Fruit fly (Drosophila melanogaster) whole organism, embryonic: Measurements from ENCODE around the gene CG13002.

ENCODE experiments used
- Atf3 ChIP-seq: fragments of 200-800 bp; sonication (Bioruptor generic); optimal IDR thresholded peaks from 3 replicates; lab custom pipeline; 2016; ENCODE audit warnings: missing biosample characterization, missing genetic modification characterization
- Blimp-1 ChIP-seq: fragments of 200-800 bp; sonication (Bioruptor generic); optimal IDR thresholded peaks from 3 replicates; lab custom pipeline; 2018; ENCODE audit warnings: missing biosample characterization, missing genetic modification characterization, mild to moderate bottlenecking, moderate library complexity, missing genetic modification reagents
- BtbVII ChIP-seq: fragments of 200-800 bp; sonication (Bioruptor generic); optimal IDR thresholded peaks from 3 replicates; lab custom pipeline; 2017; ENCODE audit warnings: missing biosample characterization, mild to moderate bottlenecking, missing genetic modification characterization
- Bteb2 ChIP-seq: fragments of 200-800 bp; sonication (Bioruptor generic); optimal IDR thresholded peaks from 2 replicates; lab custom pipeline; 2016; ENCODE audit warnings: missing biosample characterization, missing genetic modification characterization
- CG10366 ChIP-seq: fragments of 200-800 bp; sonication (Bioruptor generic); IDR thresholded peaks from 2 replicates; pipeline ENCODE4 v1.3.6; 2022; ENCODE audit warnings: missing biosample characterization, missing genetic modification characterization
- CG11695 ChIP-seq: fragments of 200-800 bp; sonication (Bioruptor generic); IDR thresholded peaks from 3 replicates; pipeline ENCODE4 v1.3.6; 2022; ENCODE audit warnings: missing biosample characterization, missing genetic modification characterization
- CG11723 ChIP-seq: fragments of 200-800 bp; sonication (Bioruptor generic); optimal IDR thresholded peaks from 2 replicates; lab custom pipeline; 2017; ENCODE audit warnings: missing biosample characterization, mild to moderate bottlenecking, missing genetic modification characterization
- CG13296 ChIP-seq: fragments of 200-800 bp; sonication (Bioruptor generic); optimal IDR thresholded peaks from 3 replicates; lab custom pipeline; 2018; ENCODE audit warnings: missing biosample characterization, mild to moderate bottlenecking, missing genetic modification characterization
- CG13424 ChIP-seq: fragments of 200-800 bp; sonication (Bioruptor generic); optimal IDR thresholded peaks from 2 replicates; lab custom pipeline; 2019; ENCODE audit warnings: missing biosample characterization, mild to moderate bottlenecking, missing genetic modification characterization, moderate library complexity
- CG17361 ChIP-seq: fragments of 200-800 bp; sonication (Bioruptor generic); IDR thresholded peaks from 3 replicates; pipeline ENCODE4 v1.3.6; 2022; ENCODE audit warnings: missing biosample characterization, missing genetic modification characterization
- CG18011 ChIP-seq: fragments of 200-800 bp; sonication (Bioruptor generic); optimal IDR thresholded peaks from 2 replicates; lab custom pipeline; 2017; ENCODE audit warnings: missing biosample characterization, missing genetic modification characterization, mild to moderate bottlenecking, moderate library complexity, missing genotype
- CG18476 ChIP-seq: fragments of 200-800 bp; sonication (Bioruptor generic); optimal IDR thresholded peaks from 2 replicates; lab custom pipeline; 2016; ENCODE audit warnings: missing biosample characterization, mild to moderate bottlenecking, missing genetic modification characterization
- CG30431 ChIP-seq: fragments of 200-800 bp; sonication (Bioruptor generic); optimal IDR thresholded peaks from 2 replicates; lab custom pipeline; 2017; ENCODE audit warnings: missing biosample characterization, missing genetic modification characterization
- CG32772 ChIP-seq: fragments of 200-800 bp; sonication (Bioruptor generic); IDR thresholded peaks from 2 replicates; pipeline ENCODE4 v1.3.6; 2022; ENCODE audit warnings: missing biosample characterization, missing genetic modification characterization
- CG42726 ChIP-seq: fragments of 200-800 bp; sonication (Bioruptor generic); IDR thresholded peaks from 2 replicates; pipeline ENCODE4 v1.3.6; 2022; ENCODE audit warnings: missing biosample characterization, missing genetic modification characterization; ENCODE audit not compliant: partially characterized antibody
- CG6175 ChIP-seq: fragments of 200-800 bp; sonication (Bioruptor generic); IDR thresholded peaks from 3 replicates; pipeline ENCODE4 v1.3.6; 2022; ENCODE audit warnings: missing biosample characterization, missing genetic modification characterization
- CG6683 ChIP-seq: fragments of 200-800 bp; sonication (Bioruptor generic); optimal IDR thresholded peaks from 2 replicates; lab custom pipeline; 2017; ENCODE audit warnings: missing biosample characterization, mild to moderate bottlenecking, missing genetic modification characterization, missing genetic modification reagents
- CG8089 ChIP-seq: fragments of 200-800 bp; sonication (Bioruptor generic); optimal IDR thresholded peaks from 3 replicates; lab custom pipeline; 2016; ENCODE audit warnings: missing biosample characterization, missing genetic modification characterization
- CG9817 ChIP-seq: fragments of 200-800 bp; sonication (Bioruptor generic); optimal IDR thresholded peaks from 2 replicates; lab custom pipeline; 2018; ENCODE audit warnings: missing biosample characterization, mild to moderate bottlenecking, missing genetic modification characterization, moderate library complexity
- CkIIα-i1 ChIP-seq: fragments of 200-800 bp; sonication (Bioruptor generic); IDR thresholded peaks from 2 replicates; pipeline ENCODE4 v1.3.6; 2022; ENCODE audit warnings: missing biosample characterization, missing genetic modification characterization
- CoRest ChIP-seq: fragments of 200-800 bp; sonication (Bioruptor generic); optimal IDR thresholded peaks from 3 replicates; lab custom pipeline; 2018; ENCODE audit warnings: missing biosample characterization, mild to moderate bottlenecking, missing genetic modification characterization, moderate library complexity
- Dbx ChIP-seq: fragments of 200-800 bp; sonication (Bioruptor generic); IDR thresholded peaks from 3 replicates; pipeline ENCODE4 v1.3.6; 2022; ENCODE audit warnings: missing biosample characterization, missing genetic modification characterization
- E2f2 ChIP-seq: fragments of 200-800 bp; sonication (Bioruptor generic); IDR thresholded peaks from 2 replicates; pipeline ENCODE4 v1.3.6; 2022; ENCODE audit warnings: missing biosample characterization, missing genetic modification characterization
- Hmx ChIP-seq: fragments of 200-800 bp; sonication (Bioruptor generic); optimal IDR thresholded peaks from 2 replicates; lab custom pipeline; 2016; ENCODE audit warnings: missing biosample characterization, missing genetic modification characterization
- Rx ChIP-seq: fragments of 200-800 bp; sonication (Bioruptor generic); IDR thresholded peaks from 2 replicates; pipeline ENCODE4 v1.3.6; 2022; ENCODE audit warnings: missing biosample characterization, missing genetic modification characterization
- Side ChIP-seq: fragments of 200-800 bp; sonication (Bioruptor generic); optimal IDR thresholded peaks from 2 replicates; lab custom pipeline; 2016; ENCODE audit warnings: missing biosample characterization, missing genetic modification characterization
- Sox100B ChIP-seq: fragments of 200-800 bp; sonication (Bioruptor generic); optimal IDR thresholded peaks from 3 replicates; lab custom pipeline; 2018; ENCODE audit warnings: missing biosample characterization, mild to moderate bottlenecking, missing genetic modification characterization
- Sox102F ChIP-seq: fragments of 200-800 bp; sonication (Bioruptor generic); optimal IDR thresholded peaks from 2 replicates; lab custom pipeline; 2018; ENCODE audit warnings: missing biosample characterization, mild to moderate bottlenecking, missing genetic modification characterization, moderate library complexity
- Ssrp ChIP-seq: fragments of 200-800 bp; sonication (Bioruptor generic); optimal IDR thresholded peaks from 2 replicates; lab custom pipeline; 2018; ENCODE audit warnings: missing biosample characterization, mild to moderate bottlenecking, missing genetic modification characterization, moderate library complexity
- Xbp1 ChIP-seq: fragments of 200-800 bp; sonication (Bioruptor generic); optimal IDR thresholded peaks from 3 replicates; lab custom pipeline; 2016; ENCODE audit warnings: missing biosample characterization, mild to moderate bottlenecking, missing genetic modification characterization
- Xrp1 ChIP-seq: fragments of 200-800 bp; sonication (Bioruptor generic); IDR thresholded peaks from 2 replicates; pipeline ENCODE4 v1.3.6; 2022; ENCODE audit warnings: missing biosample characterization, missing genetic modification characterization
- btn ChIP-seq: fragments of 200-800 bp; sonication (Bioruptor generic); optimal IDR thresholded peaks from 2 replicates; lab custom pipeline; 2016; ENCODE audit warnings: missing biosample characterization, missing genetic modification characterization
- cas ChIP-seq: fragments of 200-800 bp; sonication (Bioruptor generic); IDR thresholded peaks from 2 replicates; pipeline ENCODE4 v1.3.6; 2022; ENCODE audit warnings: missing biosample characterization, missing genetic modification characterization
- cato ChIP-seq: fragments of 200-800 bp; sonication (Bioruptor generic); optimal IDR thresholded peaks from 2 replicates; lab custom pipeline; 2016; ENCODE audit warnings: missing biosample characterization, missing genetic modification characterization, borderline replicate concordance
- caup ChIP-seq: fragments of 200-800 bp; sonication (Bioruptor generic); optimal IDR thresholded peaks from 3 replicates; lab custom pipeline; 2017; ENCODE audit warnings: missing biosample characterization, mild to moderate bottlenecking, missing genetic modification characterization, moderate library complexity; ENCODE audit not compliant: severe bottlenecking
- dpn ChIP-seq, 2 experiments: fragments of 200-800 bp; sonication (Bioruptor generic); optimal IDR thresholded peaks; 3 replicates each; lab custom pipeline; 2016; ENCODE audit warnings: missing biosample characterization in 2 of 2, missing genetic modification characterization in 2 of 2
- exex ChIP-seq: fragments of 200-800 bp; sonication (Bioruptor generic); optimal IDR thresholded peaks from 4 replicates; lab custom pipeline; 2018; ENCODE audit warnings: missing biosample characterization, mild to moderate bottlenecking, missing genetic modification characterization, moderate library complexity
- fru ChIP-seq: fragments of >200 bp; optimal IDR thresholded peaks from 2 replicates; lab custom pipeline; 2017
- gsb-n ChIP-seq: fragments of 200-800 bp; sonication (Bioruptor generic); optimal IDR thresholded peaks from 3 replicates; lab custom pipeline; 2018; ENCODE audit warnings: missing biosample characterization, mild to moderate bottlenecking, missing genetic modification characterization
- kah ChIP-seq: fragments of 200-800 bp; sonication (Bioruptor generic); optimal IDR thresholded peaks from 2 replicates; lab custom pipeline; 2018; ENCODE audit warnings: missing biosample characterization, mild to moderate bottlenecking, missing genetic modification characterization
- nerfin-2 ChIP-seq: fragments of 200-800 bp; sonication (Bioruptor generic); IDR thresholded peaks from 2 replicates; pipeline ENCODE4 v1.3.6; 2022; ENCODE audit warnings: missing biosample characterization, missing genetic modification characterization; ENCODE audit not compliant: partially characterized antibody
- oc ChIP-seq: fragments of 200-800 bp; sonication (Bioruptor generic); optimal IDR thresholded peaks from 2 replicates; lab custom pipeline; 2018; ENCODE audit warnings: missing biosample characterization, mild to moderate bottlenecking, missing genetic modification characterization, moderate library complexity
- pfk ChIP-seq: fragments of 200-800 bp; sonication (Bioruptor generic); optimal IDR thresholded peaks from 2 replicates; lab custom pipeline; 2018; ENCODE audit warnings: missing biosample characterization, mild to moderate bottlenecking, missing genetic modification characterization, moderate library complexity
- sqz ChIP-seq: fragments of 200-800 bp; sonication (Bioruptor generic); optimal IDR thresholded peaks from 3 replicates; lab custom pipeline; 2018; ENCODE audit warnings: missing biosample characterization, mild to moderate bottlenecking, missing genetic modification characterization
- stc ChIP-seq: fragments of 200-800 bp; sonication (Bioruptor generic); IDR thresholded peaks from 2 replicates; pipeline ENCODE4 v1.3.6; 2022; ENCODE audit warnings: missing biosample characterization, missing genetic modification characterization
- tin ChIP-seq: fragments of 200-800 bp; sonication (Bioruptor generic); optimal IDR thresholded peaks from 3 replicates; lab custom pipeline; 2016; ENCODE audit warnings: missing biosample characterization, missing genetic modification characterization
- tio ChIP-seq: fragments of 200-800 bp; sonication (Bioruptor generic); optimal IDR thresholded peaks from 2 replicates; lab custom pipeline; 2017; ENCODE audit warnings: missing biosample characterization, missing genetic modification characterization, inconsistent platforms
- trem ChIP-seq: fragments of 200-800 bp; optimal IDR thresholded peaks from 3 replicates; lab custom pipeline; 2019; ENCODE audit warnings: missing biosample characterization, mild to moderate bottlenecking, missing genetic modification characterization, moderate library complexity
- vvl ChIP-seq: fragments of 200-800 bp; sonication (Bioruptor generic); IDR thresholded peaks from 2 replicates; pipeline ENCODE4 v1.3.6; 2022; ENCODE audit warnings: missing biosample characterization, missing genetic modification characterization
- wek ChIP-seq: fragments of 200-800 bp; sonication (Bioruptor generic); optimal IDR thresholded peaks from 3 replicates; lab custom pipeline; 2018; ENCODE audit warnings: missing biosample characterization, mild to moderate bottlenecking, missing genetic modification characterization, moderate library complexity
- wor ChIP-seq: fragments of 200-800 bp; sonication (Bioruptor generic); IDR thresholded peaks from 2 replicates; pipeline ENCODE4 v1.3.6; 2022; ENCODE audit warnings: missing biosample characterization, missing genetic modification characterization
- zfh2 ChIP-seq: fragments of 200-800 bp; sonication (Bioruptor generic); optimal IDR thresholded peaks from 2 replicates; lab custom pipeline; 2016; ENCODE audit warnings: missing biosample characterization, missing genetic modification characterization

The CG13002 gene

DNA sequence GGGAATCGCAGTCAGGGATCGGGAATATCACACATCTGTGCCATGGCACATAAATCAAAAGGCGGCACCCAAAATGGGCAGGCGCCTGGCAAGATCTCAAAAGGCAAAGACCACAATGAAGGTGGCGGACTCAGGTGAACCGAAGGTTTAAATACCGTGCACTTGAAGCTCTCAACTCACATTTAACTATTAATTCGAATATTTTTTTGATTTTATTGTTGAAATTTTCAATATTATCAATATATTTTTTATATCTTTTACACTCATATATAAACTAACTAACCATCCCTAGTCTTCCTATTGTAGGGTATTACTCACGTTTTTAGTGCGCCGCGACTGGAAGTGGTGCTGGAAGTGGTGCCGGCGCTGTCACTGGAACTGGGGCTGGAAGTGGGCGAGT lies 40.6 kb upstream of the CG13002 start (continued):
- TF ChIP-seq Ssrp (tag; lab: Kevin White, UChicago) (no peak), Xrp1 (GFP tag; lab: Robert Waterston, UW) (peak; percentile 34; the same call in 1 of the 2 replicates), kah (GFP tag; lab: Kevin White, UChicago) (no peak), Xbp1 (GFP tag; lab: Kevin White, UChicago) (no peak), Rx (GFP tag; lab: Robert Waterston, UW) (no peak), CG9817 (no peak), Side (GFP tag; lab: Kevin White, UChicago) (no peak), wor (GFP tag; lab: Robert Waterston, UW) (no peak), Hmx (no peak), gsb-n (tag; lab: Kevin White, UChicago) (no peak), oc (tag; lab: Kevin White, UChicago) (no peak), Sox100B (peak; percentile 7), Blimp-1 (peak; percentile 38), CG18011 (no peak), dpn (GFP tag; optimal IDR thresholded peaks at IDR 0.05; lab: Kevin White, UChicago) (no peak), stc (GFP tag; lab: Robert Waterston, UW) (no peak), sqz (GFP tag; lab: Kevin White, UChicago) (no peak), CG11723 (GFP tag; lab: Kevin White, UChicago) (no peak), CG13424 (tag; lab: Kevin White, UChicago) (peak; percentile 12), fru (no peak), Dbx (GFP tag; lab: Robert Waterston, UW) (no peak), pfk (GFP tag; lab: Kevin White, UChicago) (no peak), btn (GFP tag; lab: Kevin White, UChicago) (no peak), BtbVII (GFP tag; lab: Kevin White, UChicago) (no peak), CG11695 (GFP tag; lab: Robert Waterston, UW) (no peak), Sox102F (GFP tag; lab: Kevin White, UChicago) (peak; percentile 24), CG6683 (GFP tag; lab: Kevin White, UChicago) (no peak), cato (GFP tag; lab: Kevin White, UChicago) (no peak), CoRest (no peak), cas (GFP tag; lab: Robert Waterston, UW) (no peak), zfh2 (no peak), tio (no peak), trem (no peak), nerfin-2 (GFP tag; lab: Robert Waterston, UW) (no peak), exex (tag; lab: Kevin White, UChicago) (no peak), caup (GFP tag; lab: Kevin White, UChicago) (no peak), CkIIα-i1 (GFP tag; lab: Robert Waterston, UW) (no peak), tin (GFP tag; lab: Kevin White, UChicago) (no peak), CG30431 (GFP tag; lab: Kevin White, UChicago) (no peak), E2f2 (0 out of 2 replicates have a peak, but pooled peaks have one; percentile 17), CG8089 (no peak), CG6175 (no peak), CG32772 (GFP tag; lab: Robert Waterston, UW) (0 out of 2 replicates have a peak, but pooled peaks have one; percentile 17), CG18476 (GFP tag; lab: Kevin White, UChicago) (no peak), CG13296 (no peak), Atf3 (no peak), CG17361 (GFP tag; lab: Robert Waterston, UW) (no peak), Bteb2 (GFP tag; lab: Kevin White, UChicago) (no peak), CG42726 (GFP tag; lab: Robert Waterston, UW) (no peak), vvl (GFP tag; lab: Robert Waterston, UW) (no peak), CG10366 (GFP tag; lab: Robert Waterston, UW) (no peak; the same call in 1 of the 2 replicates), wek (GFP tag; lab: Kevin White, UChicago) (no peak)
